Fruit fly (Drosophila melanogaster) whole organism, embryonic: ENCODE measurements around the gene CG31176.

ENCODE experiments used
- ATbp ChIP-seq: fragments of 200-800 bp; sonication (Bioruptor generic); optimal IDR thresholded peaks from 2 replicates; lab custom pipeline; 2017; ENCODE audit warnings: missing biosample characterization, mild to moderate bottlenecking, missing genetic modification characterization, missing genetic modification reagents
- Abd-B ChIP-seq: fragments of 200-800 bp; sonication (Bioruptor generic); optimal IDR thresholded peaks from 2 replicates; lab custom pipeline; 2018; ENCODE audit warnings: missing biosample characterization, mild to moderate bottlenecking, missing genetic modification characterization, moderate library complexity
- Aef1 ChIP-seq: fragments of 200-800 bp; sonication (Bioruptor generic); IDR thresholded peaks from 3 replicates; pipeline ENCODE4 v1.3.6; 2022; ENCODE audit warnings: missing biosample characterization, missing genetic modification characterization
- B-H1 ChIP-seq: fragments of 200-800 bp; sonication (Bioruptor generic); IDR thresholded peaks from 3 replicates; pipeline ENCODE4 v1.3.6; 2022; ENCODE audit warnings: missing biosample characterization, missing genetic modification characterization
- BEAF-32 ChIP-seq: fragments of 200-800 bp; sonication (Bioruptor generic); optimal IDR thresholded peaks from 3 replicates; lab custom pipeline; 2017; ENCODE audit warnings: missing biosample characterization, missing genetic modification characterization, mild to moderate bottlenecking, moderate library complexity, missing genetic modification reagents
- C15 ChIP-seq: fragments of 200-800 bp; sonication (Bioruptor generic); IDR thresholded peaks from 3 replicates; pipeline ENCODE4 v1.3.6; 2022; ENCODE audit warnings: missing biosample characterization, missing genetic modification characterization
- CG1024 ChIP-seq: fragments of 200-800 bp; sonication (Bioruptor generic); IDR thresholded peaks from 2 replicates; pipeline ENCODE4 v1.3.6; 2022; ENCODE audit warnings: missing biosample characterization, missing genetic modification characterization
- CG12236 ChIP-seq: fragments of 200-800 bp; sonication (Bioruptor generic); optimal IDR thresholded peaks from 2 replicates; lab custom pipeline; 2016; ENCODE audit warnings: missing biosample characterization, missing genetic modification characterization
- CG12769 ChIP-seq: fragments of 200-800 bp; sonication (Bioruptor generic); optimal IDR thresholded peaks from 2 replicates; lab custom pipeline; 2019; ENCODE audit warnings: missing biosample characterization, mild to moderate bottlenecking, missing genetic modification characterization, moderate library complexity
- CG14441 ChIP-seq: fragments of 200-800 bp; sonication (Bioruptor generic); IDR thresholded peaks from 2 replicates; pipeline ENCODE4 v1.3.6; 2022; ENCODE audit warnings: missing biosample characterization, missing genetic modification characterization
- CG15073 ChIP-seq: fragments of 200-800 bp; sonication (Bioruptor generic); optimal IDR thresholded peaks from 2 replicates; lab custom pipeline; 2016; ENCODE audit warnings: missing biosample characterization, missing genetic modification characterization
- CG16813 ChIP-seq: fragments of 200-800 bp; sonication (Bioruptor generic); IDR thresholded peaks from 3 replicates; pipeline ENCODE4 v1.3.6; 2022; ENCODE audit warnings: missing biosample characterization, missing genetic modification characterization; ENCODE audit not compliant: partially characterized antibody
- CG17361 ChIP-seq: fragments of 200-800 bp; sonication (Bioruptor generic); IDR thresholded peaks from 3 replicates; pipeline ENCODE4 v1.3.6; 2022; ENCODE audit warnings: missing biosample characterization, missing genetic modification characterization
- CG17568 ChIP-seq: fragments of 200-800 bp; sonication (Bioruptor generic); optimal IDR thresholded peaks from 2 replicates; lab custom pipeline; 2018; ENCODE audit warnings: missing biosample characterization, mild to moderate bottlenecking, missing genetic modification characterization, moderate library complexity
- CG2875 ChIP-seq: fragments of 200-800 bp; sonication (Bioruptor generic); optimal IDR thresholded peaks from 2 replicates; lab custom pipeline; 2017; ENCODE audit warnings: missing biosample characterization, mild to moderate bottlenecking, missing genetic modification characterization, missing genetic modification reagents
- CG42726 ChIP-seq: fragments of 200-800 bp; sonication (Bioruptor generic); IDR thresholded peaks from 2 replicates; pipeline ENCODE4 v1.3.6; 2022; ENCODE audit warnings: missing biosample characterization, missing genetic modification characterization; ENCODE audit not compliant: partially characterized antibody
- CG5245 ChIP-seq: fragments of 200-800 bp; sonication (Bioruptor generic); optimal IDR thresholded peaks from 3 replicates; lab custom pipeline; 2016; ENCODE audit warnings: missing biosample characterization, missing genetic modification characterization
- CG8359 ChIP-seq: fragments of 200-800 bp; sonication (Bioruptor generic); optimal IDR thresholded peaks from 2 replicates; lab custom pipeline; 2017; ENCODE audit warnings: missing biosample characterization, mild to moderate bottlenecking, missing genetic modification characterization, borderline replicate concordance
- CG9609 ChIP-seq: fragments of 200-800 bp; sonication (Bioruptor generic); optimal IDR thresholded peaks from 3 replicates; lab custom pipeline; 2016; ENCODE audit warnings: missing biosample characterization, missing genetic modification characterization
- CG9932 ChIP-seq: fragments of 200-800 bp; sonication (Bioruptor generic); IDR thresholded peaks from 2 replicates; pipeline ENCODE4 v1.3.6; 2022; ENCODE audit warnings: missing biosample characterization, missing genetic modification characterization
- Camta ChIP-seq: fragments of 200-800 bp; sonication (Bioruptor generic); optimal IDR thresholded peaks from 2 replicates; lab custom pipeline; 2016; ENCODE audit warnings: missing biosample characterization, missing genetic modification characterization
- CkIIα-i1 ChIP-seq: fragments of 200-800 bp; sonication (Bioruptor generic); IDR thresholded peaks from 2 replicates; pipeline ENCODE4 v1.3.6; 2022; ENCODE audit warnings: missing biosample characterization, missing genetic modification characterization
- Dbx ChIP-seq: fragments of 200-800 bp; sonication (Bioruptor generic); IDR thresholded peaks from 3 replicates; pipeline ENCODE4 v1.3.6; 2022; ENCODE audit warnings: missing biosample characterization, missing genetic modification characterization
- Deaf1 ChIP-seq: fragments of 200-800 bp; optimal IDR thresholded peaks from 3 replicates; lab custom pipeline; 2019; ENCODE audit warnings: missing biosample characterization, mild to moderate bottlenecking, missing genetic modification characterization, moderate library complexity
- HHEX ChIP-seq: fragments of 200-800 bp; sonication (Bioruptor generic); optimal IDR thresholded peaks from 3 replicates; lab custom pipeline; 2017; ENCODE audit warnings: missing biosample characterization, mild to moderate bottlenecking, missing genetic modification characterization, missing genetic modification reagents
- Jarid2 ChIP-seq: fragments of 200-800 bp; sonication (Bioruptor generic); optimal IDR thresholded peaks from 3 replicates; lab custom pipeline; 2017; ENCODE audit warnings: mild to moderate bottlenecking, missing biosample characterization, missing genetic modification reagents, missing genetic modification characterization
- Lim3 ChIP-seq: fragments of 200-800 bp; sonication (Bioruptor generic); IDR thresholded peaks from 2 replicates; pipeline ENCODE4 v1.3.6; 2022; ENCODE audit warnings: missing biosample characterization, missing genetic modification characterization
- al ChIP-seq: fragments of 200-800 bp; sonication (Bioruptor generic); IDR thresholded peaks from 2 replicates; pipeline ENCODE4 v1.3.6; 2022; ENCODE audit warnings: missing biosample characterization, missing genetic modification characterization
- amos ChIP-seq: fragments of 200-800 bp; sonication (Bioruptor generic); IDR thresholded peaks from 2 replicates; pipeline ENCODE4 v1.3.6; 2022; ENCODE audit warnings: missing biosample characterization, missing genetic modification characterization; ENCODE audit not compliant: partially characterized antibody
- crol ChIP-seq: fragments of 200-800 bp; sonication (Bioruptor generic); IDR thresholded peaks from 2 replicates; pipeline ENCODE4 v1.3.6; 2022; ENCODE audit warnings: missing biosample characterization, missing genetic modification characterization
- dpn ChIP-seq, 2 experiments: fragments of 200-800 bp; sonication (Bioruptor generic); optimal IDR thresholded peaks; 3 replicates each; lab custom pipeline; 2016; ENCODE audit warnings: missing biosample characterization in 2 of 2, missing genetic modification characterization in 2 of 2
- eyg ChIP-seq: fragments of 200-800 bp; sonication (Bioruptor generic); optimal IDR thresholded peaks from 3 replicates; lab custom pipeline; 2016; ENCODE audit warnings: missing biosample characterization, missing genetic modification characterization
- fu2 ChIP-seq: fragments of 200-800 bp; sonication (Bioruptor generic); optimal IDR thresholded peaks from 2 replicates; lab custom pipeline; 2016; ENCODE audit warnings: missing biosample characterization, missing genetic modification characterization
- gce ChIP-seq: fragments of 200-800 bp; sonication (Bioruptor generic); IDR thresholded peaks from 3 replicates; pipeline ENCODE4 v1.3.6; 2022; ENCODE audit warnings: missing biosample characterization, missing genetic modification characterization
- gsb ChIP-seq: fragments of 200-800 bp; sonication (Bioruptor generic); IDR thresholded peaks from 2 replicates; pipeline ENCODE4 v1.3.6; 2022; ENCODE audit warnings: missing biosample characterization, missing genetic modification characterization
- hkb ChIP-seq, 2 experiments: fragments of 200-800 bp in 1 of 2; fragments of >200 bp in 1 of 2; sonication (Bioruptor generic) in 1 of 2; IDR thresholded peaks in 1 of 2; optimal IDR thresholded peaks in 1 of 2; 2 replicates each; pipeline versions ENCODE4 v1.3.6 to Lab custom; 2017 to 2022; ENCODE audit warnings: missing biosample characterization in 1 of 2, missing genetic modification characterization in 1 of 2
- hth ChIP-seq: fragments of >200 bp; optimal IDR thresholded peaks from 2 replicates; lab custom pipeline; 2017; ENCODE audit warnings: inconsistent platforms
- jing ChIP-seq: fragments of 200-800 bp; sonication (Bioruptor generic); optimal IDR thresholded peaks from 2 replicates; lab custom pipeline; 2018; ENCODE audit warnings: missing biosample characterization, mild to moderate bottlenecking, missing genetic modification characterization
- nerfin-2 ChIP-seq: fragments of 200-800 bp; sonication (Bioruptor generic); IDR thresholded peaks from 2 replicates; pipeline ENCODE4 v1.3.6; 2022; ENCODE audit warnings: missing biosample characterization, missing genetic modification characterization; ENCODE audit not compliant: partially characterized antibody
- ro ChIP-seq: fragments of 200-800 bp; sonication (Bioruptor generic); IDR thresholded peaks from 2 replicates; pipeline ENCODE4 v1.3.6; 2022; ENCODE audit warnings: missing biosample characterization, missing genetic modification characterization
- slou ChIP-seq: fragments of 200-800 bp; sonication (Bioruptor generic); optimal IDR thresholded peaks from 3 replicates; lab custom pipeline; 2016; ENCODE audit warnings: missing biosample characterization, missing genetic modification characterization
- so ChIP-seq: fragments of 200-800 bp; sonication (Bioruptor generic); IDR thresholded peaks from 3 replicates; pipeline ENCODE4 v1.3.6; 2022; ENCODE audit warnings: missing biosample characterization, missing genetic modification characterization
- tin ChIP-seq: fragments of 200-800 bp; sonication (Bioruptor generic); optimal IDR thresholded peaks from 3 replicates; lab custom pipeline; 2016; ENCODE audit warnings: missing biosample characterization, missing genetic modification characterization
- tna ChIP-seq: fragments of 200-800 bp; sonication (Bioruptor generic); IDR thresholded peaks from 2 replicates; pipeline ENCODE4 v1.3.6; 2022; ENCODE audit warnings: missing biosample characterization, missing genetic modification characterization; ENCODE audit not compliant: partially characterized antibody
- ttk ChIP-seq: fragments of 200-800 bp; sonication (Bioruptor generic); IDR thresholded peaks from 2 replicates; pipeline ENCODE4 v2.1.2; 2022; ENCODE audit warnings: missing biosample characterization, missing genetic modification characterization

Gene CG31176

DNA sequence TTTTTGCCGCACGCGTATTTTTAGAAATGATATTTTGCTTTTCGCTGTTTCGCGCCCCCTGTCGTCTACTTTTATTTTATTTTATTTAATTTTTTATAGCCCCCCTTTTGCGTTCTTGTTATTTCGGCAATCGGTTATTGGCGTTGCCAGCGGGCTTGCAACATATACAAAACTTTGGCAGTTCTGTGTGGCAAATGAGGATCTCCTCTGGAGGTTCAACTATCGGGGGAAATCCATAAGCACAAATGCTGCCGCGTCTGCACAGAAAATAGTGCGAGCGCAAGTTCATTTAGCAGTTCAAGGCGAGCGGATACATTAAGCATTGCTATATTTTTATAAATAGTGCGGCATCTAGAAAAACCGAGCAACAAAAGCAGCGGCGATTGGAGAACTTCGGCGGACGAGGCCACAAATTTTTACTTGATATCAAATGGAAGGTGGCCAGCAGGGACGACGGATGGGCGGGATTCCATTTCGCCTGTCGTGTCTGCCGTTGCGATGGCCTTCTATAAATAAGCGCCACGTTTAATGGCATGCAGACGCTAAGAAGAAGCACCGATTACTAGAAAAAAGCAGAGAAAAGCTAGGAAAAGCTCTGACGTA, 95.0 kb downstream of the CG31176 start (continued):
- peak; percentile 65 for TF ChIP-seq Deaf1
- TF ChIP-seq ttk (GFP tag; lab: Robert Waterston, UW) = no peak
- no peak for TF ChIP-seq tna (GFP tag; lab: Robert Waterston, UW)
- no peak for TF ChIP-seq Camta
- TF ChIP-seq BEAF-32 = no peak
- TF ChIP-seq Lim3 = no peak
- TF ChIP-seq CG16813 (GFP tag; lab: Robert Waterston, UW) = no peak
- no peak for TF ChIP-seq al (GFP tag; lab: Robert Waterston, UW)
- TF ChIP-seq dpn (GFP tag; optimal IDR thresholded peaks at IDR 0.05; lab: Kevin White, UChicago) = no peak
- TF ChIP-seq jing = no peak
- TF ChIP-seq C15 (GFP tag; lab: Robert Waterston, UW) = no peak
- TF ChIP-seq Abd-B (GFP tag; lab: Kevin White, UChicago) = no peak
- TF ChIP-seq tin = no peak
- TF ChIP-seq CG8359 (GFP tag; lab: Kevin White, UChicago) = no peak
- no peak for TF ChIP-seq Jarid2
- TF ChIP-seq so (GFP tag; lab: Robert Waterston, UW) = peak; percentile 62; the same call in 1 of the 3 replicates
- no peak for TF ChIP-seq CG17361 (GFP tag; lab: Robert Waterston, UW)
- peak; percentile 37 for TF ChIP-seq CG12769
- TF ChIP-seq CG5245 (GFP tag; lab: Kevin White, UChicago) = no peak
- no peak for TF ChIP-seq CG9932 (GFP tag; lab: Robert Waterston, UW)
- TF ChIP-seq eyg = no peak
- TF ChIP-seq CG15073 (GFP tag; lab: Kevin White, UChicago) = no peak
- TF ChIP-seq CG42726 = no peak
- 0 out of 2 replicates have a peak, but pooled peaks have one; percentile 12 for TF ChIP-seq amos (GFP tag; lab: Robert Waterston, UW)
- TF ChIP-seq B-H1 (GFP tag; lab: Robert Waterston, UW) = no peak
- no peak for TF ChIP-seq ATbp (GFP tag; lab: Kevin White, UChicago)
- TF ChIP-seq CG2875 = no peak
- TF ChIP-seq crol (GFP tag; lab: Robert Waterston, UW) = peak; percentile 13; the same call in 1 of the 2 replicates
- TF ChIP-seq Dbx (GFP tag; lab: Robert Waterston, UW) = no peak
- no peak for TF ChIP-seq CG14441 (GFP tag; lab: Robert Waterston, UW)
- TF ChIP-seq CG17568 (GFP tag; lab: Kevin White, UChicago) = no peak
- TF ChIP-seq hkb (optimal IDR thresholded peaks at IDR 0.05; lab: Kevin White, UChicago) = no peak
- no peak for TF ChIP-seq hkb (GFP tag; IDR thresholded peaks at IDR 0.05; lab: Robert Waterston, UW)
- TF ChIP-seq HHEX (GFP tag; lab: Kevin White, UChicago) = no peak
- TF ChIP-seq CG1024 (GFP tag; lab: Robert Waterston, UW) = no peak
- no peak for TF ChIP-seq Aef1
- no peak for TF ChIP-seq hth (lab: Kevin White, UChicago)
- TF ChIP-seq CkIIα-i1 (GFP tag; lab: Robert Waterston, UW) = no peak
- TF ChIP-seq gce (GFP tag; lab: Robert Waterston, UW) = no peak
- no peak for TF ChIP-seq CG9609 (GFP tag; lab: Kevin White, UChicago)
- TF ChIP-seq CG12236 (GFP tag; lab: Kevin White, UChicago) = no peak
- TF ChIP-seq fu2 (GFP tag; lab: Kevin White, UChicago) = no peak
- no peak for TF ChIP-seq slou
- TF ChIP-seq gsb (GFP tag; lab: Robert Waterston, UW) = no peak
- TF ChIP-seq nerfin-2 = no peak
- TF ChIP-seq ro (GFP tag; lab: Robert Waterston, UW) = no peak
